Worm (Caenorhabditis elegans) whole organism, late embryonic: ENCODE data around the gene nhr-178.

Experiments
- C38D4.7 ChIP-seq: fragments of 200-800 bp; sonication (Bioruptor generic); optimal IDR thresholded peaks from 2 replicates; lab custom pipeline; 2018; ENCODE audit warnings: mild to moderate bottlenecking, missing genetic modification characterization, moderate library complexity, missing compliant biosample characterization
- T23F11.4 ChIP-seq: fragments of 200-800 bp; sonication (Bioruptor generic); optimal IDR thresholded peaks from 2 replicates; lab custom pipeline; 2018; ENCODE audit warnings: mild to moderate bottlenecking, missing genetic modification characterization, missing compliant biosample characterization
- ama-1 ChIP-seq: fragments of 150-350 bp; optimal IDR thresholded peaks from 2 replicates; lab custom pipeline; 2014
- ceh-19 ChIP-seq: fragments of 200-800 bp; sonication (Bioruptor generic); optimal IDR thresholded peaks from 2 replicates; lab custom pipeline; 2018; ENCODE audit warnings: mild to moderate bottlenecking, missing genetic modification characterization, missing compliant biosample characterization
- ceh-24 ChIP-seq: sonication (generic microtip); optimal IDR thresholded peaks from 2 replicates; lab custom pipeline; 2016; ENCODE audit warnings: mild to moderate bottlenecking, missing genetic modification characterization, missing compliant biosample characterization
- ceh-31 ChIP-seq: sonication (generic microtip); optimal IDR thresholded peaks from 2 replicates; lab custom pipeline; 2016; ENCODE audit warnings: missing genetic modification characterization, missing compliant biosample characterization
- ceh-34 ChIP-seq: sonication (generic microtip); optimal IDR thresholded peaks from 2 replicates; lab custom pipeline; 2016; ENCODE audit warnings: mild to moderate bottlenecking, missing genetic modification characterization, missing compliant biosample characterization
- ceh-6 ChIP-seq: fragments of 200-800 bp; sonication (Bioruptor generic); optimal IDR thresholded peaks from 2 replicates; lab custom pipeline; 2018; ENCODE audit warnings: mild to moderate bottlenecking, missing genetic modification characterization, missing compliant biosample characterization
- che-1 ChIP-seq: sonication (generic microtip); optimal IDR thresholded peaks from 2 replicates; lab custom pipeline; 2016; ENCODE audit warnings: mild to moderate bottlenecking, missing genetic modification characterization, missing compliant biosample characterization
- dmd-4 ChIP-seq: sonication (generic microtip); optimal IDR thresholded peaks from 2 replicates; lab custom pipeline; 2016; ENCODE audit warnings: borderline replicate concordance, missing genetic modification characterization, missing compliant biosample characterization
- dve-1 ChIP-seq: sonication (generic microtip); optimal IDR thresholded peaks from 2 replicates; lab custom pipeline; 2017; ENCODE audit warnings: antibody characterized with exemption, mild to moderate bottlenecking, missing genetic modification characterization, missing compliant biosample characterization
- elt-4 ChIP-seq: sonication (generic microtip); optimal IDR thresholded peaks from 2 replicates; lab custom pipeline; 2016; ENCODE audit warnings: missing genetic modification characterization, missing compliant biosample characterization
- eyg-1 ChIP-seq: sonication (generic microtip); optimal IDR thresholded peaks from 2 replicates; lab custom pipeline; 2016; ENCODE audit warnings: missing genotype, missing genetic modification characterization, missing compliant biosample characterization
- fkh-10 ChIP-seq: fragments of 150-350 bp; optimal IDR thresholded peaks from 2 replicates; lab custom pipeline; 2014; ENCODE audit warnings: missing biosample characterization, missing genetic modification reagents, missing genetic modification characterization
- fkh-6 ChIP-seq: sonication (generic microtip); optimal IDR thresholded peaks from 2 replicates; lab custom pipeline; 2016; ENCODE audit warnings: missing genetic modification characterization, missing compliant biosample characterization
- hlh-13 ChIP-seq: fragments of 200-800 bp; sonication (Bioruptor generic); optimal IDR thresholded peaks from 2 replicates; lab custom pipeline; 2018; ENCODE audit warnings: mild to moderate bottlenecking, missing genetic modification characterization, missing compliant biosample characterization
- hlh-15 ChIP-seq: sonication (generic microtip); optimal IDR thresholded peaks from 2 replicates; lab custom pipeline; 2016; ENCODE audit warnings: missing genetic modification characterization, missing compliant biosample characterization
- hlh-6 ChIP-seq: sonication (generic microtip); optimal IDR thresholded peaks from 2 replicates; lab custom pipeline; 2016; ENCODE audit warnings: missing genotype, missing genetic modification characterization, missing compliant biosample characterization
- hlh-8 ChIP-seq: sonication (generic microtip); optimal IDR thresholded peaks from 2 replicates; lab custom pipeline; 2016; ENCODE audit warnings: missing genotype, missing genetic modification characterization, missing compliant biosample characterization
- lim-6 ChIP-seq: sonication (generic microtip); optimal IDR thresholded peaks from 2 replicates; lab custom pipeline; 2016; ENCODE audit warnings: missing genetic modification characterization, missing compliant biosample characterization
- lin-11 ChIP-seq: fragments of 200-800 bp; sonication (Bioruptor generic); optimal IDR thresholded peaks from 2 replicates; lab custom pipeline; 2018; ENCODE audit warnings: mild to moderate bottlenecking, missing genetic modification characterization, missing compliant biosample characterization
- madf-2 ChIP-seq: sonication (generic microtip); optimal IDR thresholded peaks from 2 replicates; lab custom pipeline; 2017; ENCODE audit warnings: missing genetic modification characterization, missing compliant biosample characterization
- nhr-232 ChIP-seq: sonication (generic microtip); optimal IDR thresholded peaks from 2 replicates; lab custom pipeline; 2016; ENCODE audit warnings: missing genetic modification characterization, missing compliant biosample characterization
- odd-2 ChIP-seq: sonication (generic microtip); optimal IDR thresholded peaks from 2 replicates; lab custom pipeline; 2017; ENCODE audit warnings: antibody characterized with exemption, mild to moderate bottlenecking, missing genetic modification characterization, missing compliant biosample characterization
- pat-9 ChIP-seq: fragments of 200-800 bp; sonication (Bioruptor generic); optimal IDR thresholded peaks from 2 replicates; lab custom pipeline; 2018; ENCODE audit warnings: mild to moderate bottlenecking, missing genetic modification characterization, moderate library complexity, missing compliant biosample characterization
- pha-2 ChIP-seq: sonication (generic microtip); optimal IDR thresholded peaks from 2 replicates; lab custom pipeline; 2017; ENCODE audit warnings: mild to moderate bottlenecking, missing genetic modification characterization, missing compliant biosample characterization
- pha-4 ChIP-seq: fragments of 150-350 bp; optimal IDR thresholded peaks from 2 replicates; lab custom pipeline; 2018; ENCODE audit warnings: missing biosample characterization, missing genetic modification reagents, missing genetic modification characterization
- pqm-1 ChIP-seq: sonication (generic microtip); optimal IDR thresholded peaks from 2 replicates; lab custom pipeline; 2016; ENCODE audit warnings: missing genetic modification characterization, missing compliant biosample characterization
- pros-1 ChIP-seq: fragments of 150-350 bp; optimal IDR thresholded peaks from 2 replicates; lab custom pipeline; 2014; ENCODE audit warnings: missing biosample characterization, missing genetic modification reagents, missing genetic modification characterization
- rnt-1 ChIP-seq: sonication (generic microtip); optimal IDR thresholded peaks from 2 replicates; lab custom pipeline; 2016; ENCODE audit warnings: missing genetic modification characterization, missing compliant biosample characterization
- sdc-2 ChIP-seq: sonication (generic microtip); optimal IDR thresholded peaks from 2 replicates; lab custom pipeline; 2016; ENCODE audit warnings: missing genotype, missing genetic modification characterization, missing compliant biosample characterization
- sox-4 ChIP-seq: sonication (generic microtip); optimal IDR thresholded peaks from 2 replicates; lab custom pipeline; 2017; ENCODE audit warnings: mild to moderate bottlenecking, missing genetic modification characterization, inconsistent platforms, missing compliant biosample characterization
- syd-9 ChIP-seq: sonication (generic microtip); optimal IDR thresholded peaks from 2 replicates; lab custom pipeline; 2016; ENCODE audit warnings: mild to moderate bottlenecking, missing genetic modification characterization, moderate library complexity, missing compliant biosample characterization
- ttx-3 ChIP-seq: sonication (generic microtip); optimal IDR thresholded peaks from 2 replicates; lab custom pipeline; 2016; ENCODE audit warnings: missing genetic modification reagents, missing genetic modification characterization, missing compliant biosample characterization
- unc-42 ChIP-seq: sonication (generic microtip); optimal IDR thresholded peaks from 2 replicates; lab custom pipeline; 2016; ENCODE audit warnings: missing genotype, missing genetic modification characterization, missing compliant biosample characterization
- zip-5 ChIP-seq: sonication (generic microtip); optimal IDR thresholded peaks from 2 replicates; lab custom pipeline; 2016; ENCODE audit warnings: missing genetic modification characterization, missing compliant biosample characterization

Gene nhr-178

DNA sequence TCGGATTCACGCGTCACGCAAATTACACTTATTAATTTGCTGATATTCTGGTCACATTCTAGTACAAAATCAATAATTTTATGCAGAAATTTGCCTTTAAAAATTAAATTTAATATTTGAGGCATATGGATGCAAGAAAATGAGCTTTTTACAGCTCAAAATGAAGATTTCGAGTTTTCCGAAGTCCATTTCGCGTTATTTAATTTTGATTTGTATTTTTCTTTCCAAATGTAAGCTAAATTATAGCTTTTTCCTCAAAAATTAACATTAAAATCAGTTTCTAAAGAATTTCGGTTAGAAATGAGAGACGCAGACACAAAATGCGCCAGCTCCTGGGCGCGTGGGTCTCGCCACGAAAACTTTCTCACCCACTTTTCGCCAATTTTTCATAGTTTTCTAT lies 20.8 kb downstream of the nhr-178 start, which contains the start of gene F16B4.6:
Gene F16B4.6, plus strand, starts transcription at position 301 of the 400 bp plus-strand sequence.
- TF ChIP-seq sox-4 (tag; lab: Kevin White, UChicago) (no peak), hlh-13 (no peak), pros-1 (tag; lab: Kevin White, UChicago) (no peak), dve-1 (tag; lab: Kevin White, UChicago) (no peak), sdc-2 (tag; lab: Kevin White, UChicago) (no peak), elt-4 (no peak), dmd-4 (tag; lab: Kevin White, UChicago) (no peak), che-1 (tag; lab: Kevin White, UChicago) (no peak), T23F11.4 (GFP tag; lab: Kevin White, UChicago) (no peak), ceh-6 (GFP tag; lab: Kevin White, UChicago) (no peak), ttx-3 (tag; lab: Kevin White, UChicago) (no peak), C38D4.7 (GFP tag; lab: Kevin White, UChicago) (no peak), zip-5 (no peak), lin-11 (tag; lab: Kevin White, UChicago) (no peak), pqm-1 (tag; lab: Kevin White, UChicago) (no peak), pha-4 (tag; lab: Kevin White, UChicago) (no peak), eyg-1 (tag; lab: Kevin White, UChicago) (no peak), hlh-8 (tag; lab: Kevin White, UChicago) (no peak), nhr-232 (tag; lab: Kevin White, UChicago) (no peak), ceh-34 (tag; lab: Kevin White, UChicago) (no peak)

- TF ChIP-seq fkh-10 (GFP tag; lab: Kevin White, UChicago) (no peak), lim-6 (tag; lab: Kevin White, UChicago) (no peak), pqm-1 (tag; lab: Kevin White, UChicago) (no peak), pha-2 (tag; lab: Kevin White, UChicago) (no peak), ceh-24 (tag; lab: Kevin White, UChicago) (no peak)
Measured at ce11 chrV:1585411-1585810, 22.3 kb downstream of the nhr-178 start, which contains the start of gene F16B4.7. F16B4.7 (plus strand) TSS chrV:1585711.

DNA sequence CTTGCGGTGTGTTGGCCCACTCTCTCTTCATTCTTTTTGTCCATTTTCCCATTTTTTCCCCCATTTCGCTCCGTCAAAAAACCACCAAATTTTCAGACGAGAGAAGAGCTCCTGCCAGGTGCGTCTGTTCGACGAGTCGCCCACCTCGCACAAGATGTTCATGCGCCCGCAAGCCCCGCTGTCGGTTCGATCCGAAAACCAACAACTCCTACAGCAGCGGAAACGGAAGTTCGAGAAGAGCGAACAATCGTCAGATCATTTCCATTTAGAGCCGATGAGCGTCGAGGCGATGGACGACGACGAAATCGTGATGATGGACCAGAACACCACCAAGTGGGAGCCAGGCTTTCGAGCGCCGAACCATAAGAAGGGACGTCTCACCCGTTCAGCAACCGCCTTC lies 24.5 kb downstream of the nhr-178 start:
- TF ChIP-seq ceh-34 (tag; lab: Kevin White, UChicago), result no peak
- no peak for TF ChIP-seq ceh-24 (tag; lab: Kevin White, UChicago)
- no peak for TF ChIP-seq fkh-6

ce11 chrV:1579790-1580189 lies 28.0 kb downstream of the nhr-178 start:
- TF ChIP-seq pat-9 (tag; lab: Kevin White, UChicago) (no peak), unc-42 (tag; lab: Kevin White, UChicago) (no peak), dve-1 (tag; lab: Kevin White, UChicago) (no peak), hlh-8 (tag; lab: Kevin White, UChicago) (no peak), ceh-19 (GFP tag; lab: Kevin White, UChicago) (no peak)

- TF ChIP-seq ama-1 (lab: Kevin White, UChicago), result no peak
- no peak for TF ChIP-seq ceh-31 (tag; lab: Kevin White, UChicago)
- no peak for TF ChIP-seq syd-9
- TF ChIP-seq C38D4.7 (GFP tag; lab: Kevin White, UChicago), result no peak
- no peak for TF ChIP-seq hlh-15 (tag; lab: Kevin White, UChicago)
- TF ChIP-seq dve-1 (tag; lab: Kevin White, UChicago), result no peak
- TF ChIP-seq hlh-6 (tag; lab: Kevin White, UChicago), result no peak
- no peak for TF ChIP-seq madf-2
- TF ChIP-seq pha-4 (tag; lab: Kevin White, UChicago), result no peak
- TF ChIP-seq elt-4, result no peak
- TF ChIP-seq rnt-1 (tag; lab: Kevin White, UChicago), result no peak
- no peak for TF ChIP-seq T23F11.4 (GFP tag; lab: Kevin White, UChicago)
- no peak for TF ChIP-seq sdc-2 (tag; lab: Kevin White, UChicago)
- no peak for TF ChIP-seq odd-2 (tag; lab: Kevin White, UChicago)
- TF ChIP-seq, all 69 proteins: peak for 0
Measured at ce11 chrV:1578572-1579230, 29.1 kb downstream of the nhr-178 start.
